Fruit fly (Drosophila melanogaster) whole organism, adult: ENCODE data around the gene CG15456.

Experiments used
- CG12768 ChIP-seq: fragments of 200-800 bp; sonication (Bioruptor generic); optimal IDR thresholded peaks from 2 replicates; lab custom pipeline; 2017; ENCODE audit warnings: missing biosample characterization, missing genetic modification characterization, mild to moderate bottlenecking, moderate library complexity, missing genetic modification reagents
- cic ChIP-seq: fragments of 200-800 bp; sonication (Bioruptor generic); optimal IDR thresholded peaks from 2 replicates; lab custom pipeline; 2017; ENCODE audit warnings: missing biosample characterization, mild to moderate bottlenecking, missing genetic modification characterization, moderate library complexity

- TF ChIP-seq CG12768 (GFP tag; lab: Kevin White, UChicago) (no peak), cic (no peak)
Observed at dm6 chrX:20389633-20390032, 37.2 kb downstream of the CG15456 start.
